Worm (Caenorhabditis elegans): ENCODE results near the gene acbp-7.

Gene acbp-7

DNA sequence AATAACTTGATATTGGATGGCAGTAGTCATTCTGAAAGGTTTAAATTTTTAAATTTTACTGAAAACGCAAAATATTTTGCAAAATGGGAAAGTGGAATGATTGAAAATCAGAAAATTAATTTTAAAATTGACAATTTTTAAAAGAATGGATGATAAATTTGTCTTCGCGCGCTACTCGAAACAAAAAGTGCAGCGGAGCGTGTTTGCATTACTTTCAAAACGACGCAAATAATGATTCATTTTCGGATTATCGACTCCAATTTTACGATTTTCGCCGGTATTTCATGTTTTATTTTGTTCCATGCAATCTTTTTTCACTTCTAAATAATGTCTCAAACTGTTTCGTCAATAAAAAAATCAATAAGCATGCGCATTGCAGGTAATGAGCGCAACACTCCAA lies 40.8 kb downstream of the acbp-7 start, which contains the start of the genes tost-1 and arx-6:
Gene tost-1, minus strand, starts transcription at position 31 of the 400 bp plus-strand sequence.
Gene arx-6, plus strand, starts transcription at position 378 of the 400 bp plus-strand sequence.
- no peak for TF ChIP-seq hlh-26 (GFP tag; conservative IDR thresholded peaks at IDR 0.05)
- TF ChIP-seq aptf-3 (GFP tag; IDR thresholded peaks at IDR 0.05), result no peak
- peak; percentile 69 for TF ChIP-seq lin-54 (GFP tag; optimal IDR thresholded peaks at IDR 0.05)
- TF ChIP-seq C17E4.6 (GFP tag; IDR thresholded peaks at IDR 0.05), result no peak
- TF ChIP-seq Y95B8A.8 (GFP tag; IDR thresholded peaks at IDR 0.05), result no peak
- no peak for TF ChIP-seq ZK185.1 (tag; optimal IDR thresholded peaks at IDR 0.05; ENCODE audit: poor library complexity, severe bottlenecking)
- TF ChIP-seq dpl-1 (GFP tag; optimal IDR thresholded peaks at IDR 0.05), result peak; percentile 44
- no peak for TF ChIP-seq tbp1 (GFP tag; optimal IDR thresholded peaks at IDR 0.05)
- no peak for TF ChIP-seq pha-4 (tag; optimal IDR thresholded peaks at IDR 0.05)
- TF ChIP-seq ekl-4 (GFP tag; IDR thresholded peaks at IDR 0.05), result no peak
- TF ChIP-seq F52B5.7 (tag; optimal IDR thresholded peaks at IDR 0.05), result no peak
- TF ChIP-seq madf-6 (GFP tag; IDR thresholded peaks at IDR 0.05), result peak; percentile 63
- peak; percentile 37 for TF ChIP-seq lsl-1 (GFP tag; optimal IDR thresholded peaks at IDR 0.05)
- TF ChIP-seq aptf-2 (GFP tag; conservative IDR thresholded peaks at IDR 0.05), result no peak
- TF ChIP-seq ceh-27 (GFP tag; optimal IDR thresholded peaks at IDR 0.05), result no peak
- TF ChIP-seq him-1 (tag; optimal IDR thresholded peaks at IDR 0.05), result peak; percentile 15
- no peak for TF ChIP-seq tbx-9 (tag; optimal IDR thresholded peaks at IDR 0.05; ENCODE audit: borderline replicate concordance)
- TF ChIP-seq egl-18 (GFP tag; IDR thresholded peaks at IDR 0.05), result no peak
- no peak for TF ChIP-seq F23B12.7 (tag; optimal IDR thresholded peaks at IDR 0.05; ENCODE audit: insufficient read depth)
- no peak for TF ChIP-seq fkh-3 (tag; optimal IDR thresholded peaks at IDR 0.05)
- TF ChIP-seq snpc-3.4 (tag; optimal IDR thresholded peaks at IDR 0.05), result no peak
- TF ChIP-seq sea-2 (GFP tag; IDR thresholded peaks at IDR 0.05), result no peak
- no peak for TF ChIP-seq F10E7.11 (tag; optimal IDR thresholded peaks at IDR 0.05)
- no peak for TF ChIP-seq lag-1 (GFP tag; IDR thresholded peaks at IDR 0.05)
- no peak for TF ChIP-seq lin-40 (tag; optimal IDR thresholded peaks at IDR 0.05)
- no peak for TF ChIP-seq madf-8 (GFP tag; conservative IDR thresholded peaks at IDR 0.05)
- no peak for TF ChIP-seq hsf-1 (GFP tag; IDR thresholded peaks at IDR 0.05)
- peak; percentile 86 for TF ChIP-seq mcd-1 (GFP tag; IDR thresholded peaks at IDR 0.05)
- no peak for TF ChIP-seq unc-130 (GFP tag; optimal IDR thresholded peaks at IDR 0.05)
- no peak for TF ChIP-seq bed-1 (GFP tag; IDR thresholded peaks at IDR 0.05)
- TF ChIP-seq efl-1 (GFP tag; optimal IDR thresholded peaks at IDR 0.05), result peak; percentile 76
- no peak for TF ChIP-seq gei-17 (GFP tag; optimal IDR thresholded peaks at IDR 0.05)
- peak in 1 of 3 experiments; percentile 52 for TF ChIP-seq lin-35 (GFP tag; optimal IDR thresholded peaks at IDR 0.05)
- TF ChIP-seq nhr-90 (tag; optimal IDR thresholded peaks at IDR 0.05), result no peak
- TF ChIP-seq hlh-12 (tag; optimal IDR thresholded peaks at IDR 0.05), result no peak
- 0 out of 2 replicates have a peak, but pooled peaks have one; percentile 11 for TF ChIP-seq dox-1 (GFP tag; IDR thresholded peaks at IDR 0.05)
- TF ChIP-seq ztf-18 (tag; optimal IDR thresholded peaks at IDR 0.05), result no peak
- TF ChIP-seq D2030.7 (GFP tag; IDR thresholded peaks at IDR 0.05), result peak; percentile 48; the same call in 1 of the 2 replicates
- no peak for TF ChIP-seq tlf-1 (GFP tag; optimal IDR thresholded peaks at IDR 0.05)
- 0 out of 2 replicates have a peak, but pooled peaks have one; percentile 18 for TF ChIP-seq F33H1.4 (GFP tag; IDR thresholded peaks at IDR 0.05)
- no peak for TF ChIP-seq ztf-25 (GFP tag; IDR thresholded peaks at IDR 0.05)
- TF ChIP-seq ztf-3 (GFP tag; optimal IDR thresholded peaks at IDR 0.05), result no peak
